Fruit fly (Drosophila melanogaster) Kc167 (cell line): ENCODE measurements around the gene CG10035.

Experiments
- Myc ChIP-seq: fragments of >200 bp; optimal IDR thresholded peaks from 2 replicates; lab custom pipeline; 2017; ENCODE audit warnings: missing external identifiers
- Sin3A ChIP-seq: fragments of >200 bp; optimal IDR thresholded peaks from 2 replicates; lab custom pipeline; 2018; ENCODE audit warnings: missing external identifiers
- h ChIP-seq: fragments of >200 bp; optimal IDR thresholded peaks from 3 replicates; lab custom pipeline; 2018; ENCODE audit warnings: missing external identifiers
- insv ChIP-seq: fragments of >200 bp; optimal IDR thresholded peaks from 3 replicates; lab custom pipeline; 2018; ENCODE audit warnings: missing external identifiers
- psq ChIP-seq: fragments of >200 bp; optimal IDR thresholded peaks from 2 replicates; lab custom pipeline; 2017; ENCODE audit warnings: missing external identifiers
- ttk ChIP-seq: sonication (Bioruptor generic); optimal IDR thresholded peaks from 2 replicates; lab custom pipeline; 2017; ENCODE audit warnings: missing external identifiers

DNA sequence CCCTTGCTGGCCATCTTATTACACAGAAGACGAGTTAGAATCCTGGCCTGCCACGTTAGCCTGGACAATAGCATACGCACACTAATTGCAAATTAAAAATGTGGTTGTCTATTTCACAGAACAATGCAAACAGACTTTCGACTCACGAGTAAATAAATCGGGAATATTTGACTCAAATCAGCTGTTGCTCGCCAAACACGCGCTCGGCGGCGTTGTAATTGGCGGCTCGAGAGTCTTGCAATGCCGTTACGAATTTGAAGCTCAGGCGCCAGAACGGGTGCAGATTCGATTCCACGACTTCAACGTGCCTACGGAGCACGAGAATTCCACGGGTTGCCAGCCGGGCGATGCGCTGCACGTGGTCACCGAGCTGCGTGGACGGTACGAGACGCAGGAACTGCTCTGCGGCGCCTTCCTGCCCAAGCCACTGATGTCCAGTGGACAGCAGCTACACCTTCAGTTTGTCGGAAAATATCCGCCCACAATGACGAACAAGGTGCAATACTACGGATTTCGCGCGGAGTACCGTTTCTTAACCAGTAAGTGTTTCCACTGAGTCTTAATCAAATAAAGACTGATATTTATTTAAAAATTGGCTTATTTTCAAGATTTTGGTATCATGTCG is 19.3 kb upstream of the CG10035 start, which contains the start of gene DNAlig3:
- TF ChIP-seq psq (no peak), h (lab: Kevin White, UChicago) (no peak), ttk (lab: Kevin White, UChicago) (no peak), Sin3A (lab: Kevin White, UChicago) (no peak), insv (peak; percentile 84), Myc (lab: Kevin White, UChicago) (no peak)
